Fruit fly (Drosophila melanogaster) whole organism, prepupa: ENCODE measurements around the gene COX7AL2.

ENCODE experiments used
- CG10669 ChIP-seq: fragments of 200-800 bp; sonication (Bioruptor generic); optimal IDR thresholded peaks from 3 replicates; lab custom pipeline; 2018; ENCODE audit warnings: missing biosample characterization, mild to moderate bottlenecking, missing genetic modification characterization, moderate library complexity
- CG15336 ChIP-seq: fragments of 200-800 bp; sonication (Bioruptor generic); IDR thresholded peaks from 2 replicates; pipeline ENCODE4 v1.3.6; 2022; ENCODE audit warnings: missing biosample characterization, missing genetic modification characterization
- CG31627 ChIP-seq: fragments of 200-800 bp; sonication (Bioruptor generic); optimal IDR thresholded peaks from 3 replicates; lab custom pipeline; 2016; ENCODE audit warnings: missing biosample characterization, missing genetic modification characterization
- CG4318 ChIP-seq: fragments of 200-800 bp; sonication (Bioruptor generic); optimal IDR thresholded peaks from 3 replicates; lab custom pipeline; 2017; ENCODE audit warnings: missing biosample characterization, mild to moderate bottlenecking, missing genetic modification characterization
- CG6854 ChIP-seq: fragments of 200-800 bp; sonication (Bioruptor generic); optimal IDR thresholded peaks from 2 replicates; lab custom pipeline; 2017; ENCODE audit warnings: missing biosample characterization, mild to moderate bottlenecking, missing genetic modification characterization
- Ets96B ChIP-seq: fragments of 200-800 bp; optimal IDR thresholded peaks from 2 replicates; lab custom pipeline; 2019; ENCODE audit warnings: missing biosample characterization, mild to moderate bottlenecking, missing genetic modification characterization, moderate library complexity
- Hr38 ChIP-seq: sonication (Bioruptor generic); optimal IDR thresholded peaks from 2 replicates; lab custom pipeline; 2016; ENCODE audit warnings: missing biosample characterization, missing genetic modification characterization
- OdsH ChIP-seq: fragments of 200-800 bp; sonication (Bioruptor generic); optimal IDR thresholded peaks from 3 replicates; lab custom pipeline; 2016; ENCODE audit warnings: missing biosample characterization, missing genetic modification characterization
- Sox15 ChIP-seq: fragments of 200-800 bp; sonication (Bioruptor generic); optimal IDR thresholded peaks from 3 replicates; lab custom pipeline; 2016; ENCODE audit warnings: missing biosample characterization, missing genetic modification characterization
- achi ChIP-seq: fragments of 200-800 bp; sonication (Bioruptor generic); optimal IDR thresholded peaks from 3 replicates; lab custom pipeline; 2016; ENCODE audit warnings: missing biosample characterization, missing genetic modification characterization
- fd85E ChIP-seq: fragments of 200-800 bp; sonication (Bioruptor generic); optimal IDR thresholded peaks from 3 replicates; lab custom pipeline; 2016; ENCODE audit warnings: missing biosample characterization, missing genetic modification characterization
- lz ChIP-seq: fragments of 200-800 bp; sonication (Bioruptor generic); optimal IDR thresholded peaks from 3 replicates; lab custom pipeline; 2016; ENCODE audit warnings: missing biosample characterization, missing genetic modification characterization
- net ChIP-seq: fragments of 200-800 bp; sonication (Bioruptor generic); optimal IDR thresholded peaks from 3 replicates; lab custom pipeline; 2016; ENCODE audit warnings: missing biosample characterization, missing genetic modification characterization
- vri ChIP-seq: fragments of 200-800 bp; sonication (Bioruptor generic); optimal IDR thresholded peaks from 3 replicates; lab custom pipeline; 2016; ENCODE audit warnings: missing biosample characterization, mild to moderate bottlenecking, missing genetic modification characterization

- TF ChIP-seq achi (GFP tag; lab: Kevin White, UChicago) (no peak), Hr38 (GFP tag; lab: Kevin White, UChicago) (no peak), CG31627 (no peak), CG15336 (GFP tag; lab: Robert Waterston, UW) (peak; percentile 48), Ets96B (tag; lab: Kevin White, UChicago) (peak; percentile 29), lz (GFP tag; lab: Kevin White, UChicago) (peak; percentile 1), CG4318 (no peak), CG6854 (peak; percentile 54), vri (GFP tag; lab: Kevin White, UChicago) (peak; percentile 52), CG10669 (GFP tag; lab: Kevin White, UChicago) (no peak), net (peak; percentile 58), Sox15 (GFP tag; lab: Kevin White, UChicago) (no peak), fd85E (no peak), OdsH (GFP tag; lab: Kevin White, UChicago) (no peak)
Observed at dm6 chr2L:2177969-2178809, 19.5 kb downstream of the COX7AL2 start, which contains the start of gene aop.
